Worm (Caenorhabditis elegans): ENCODE measurements around the gene C02B8.1.
A peak's percentile ranks its signal among the peaks of the same experiment; 100 is the strongest.

ce11 chrX:8158975-8159813, 11.7 kb downstream of the C02B8.1 start, which contains the start of gene hil-3:
- TF ChIP-seq hmg-4 (GFP tag; optimal IDR thresholded peaks at IDR 0.05) = peak; percentile 54
- TF ChIP-seq F13C5.2 (tag; optimal IDR thresholded peaks at IDR 0.05) = peak; percentile 3
- TF ChIP-seq flt-1 (GFP tag; IDR thresholded peaks at IDR 0.05) = no peak
- TF ChIP-seq ceh-13 (GFP tag; optimal IDR thresholded peaks at IDR 0.05) = no peak
- TF ChIP-seq hnd-1 (tag; optimal IDR thresholded peaks at IDR 0.05) = no peak
- TF ChIP-seq ama-1 (optimal IDR thresholded peaks at IDR 0.05) = peak; percentile 97
